Worm (Caenorhabditis elegans) whole organism, late embryonic: ENCODE results near the gene Y75B8A.39.

Source experiments
- C08G9.2 ChIP-seq: sonication (generic microtip); optimal IDR thresholded peaks from 2 replicates; lab custom pipeline; 2016; ENCODE audit warnings: mild to moderate bottlenecking, missing genetic modification characterization, moderate library complexity, missing compliant biosample characterization
- F13H6.1 ChIP-seq: sonication (generic microtip); optimal IDR thresholded peaks from 2 replicates; lab custom pipeline; 2016; ENCODE audit warnings: missing genetic modification characterization, missing compliant biosample characterization
- Y22D7AL.16 ChIP-seq: sonication (generic microtip); optimal IDR thresholded peaks from 2 replicates; lab custom pipeline; 2016; ENCODE audit warnings: missing genetic modification characterization, missing compliant biosample characterization
- che-1 ChIP-seq: sonication (generic microtip); optimal IDR thresholded peaks from 2 replicates; lab custom pipeline; 2016; ENCODE audit warnings: mild to moderate bottlenecking, missing genetic modification characterization, missing compliant biosample characterization
- dmd-4 ChIP-seq: sonication (generic microtip); optimal IDR thresholded peaks from 2 replicates; lab custom pipeline; 2016; ENCODE audit warnings: borderline replicate concordance, missing genetic modification characterization, missing compliant biosample characterization
- elt-2 ChIP-seq: sonication (generic microtip); optimal IDR thresholded peaks from 2 replicates; lab custom pipeline; 2016; ENCODE audit warnings: missing genetic modification reagents, missing genetic modification characterization, missing compliant biosample characterization
- eyg-1 ChIP-seq: sonication (generic microtip); optimal IDR thresholded peaks from 2 replicates; lab custom pipeline; 2016; ENCODE audit warnings: missing genotype, missing genetic modification characterization, missing compliant biosample characterization
- fax-1 ChIP-seq: sonication (generic microtip); optimal IDR thresholded peaks from 2 replicates; lab custom pipeline; 2016; ENCODE audit warnings: missing genotype, missing genetic modification characterization, missing compliant biosample characterization
- fkh-10 ChIP-seq: fragments of 150-350 bp; optimal IDR thresholded peaks from 2 replicates; lab custom pipeline; 2014; ENCODE audit warnings: missing biosample characterization, missing genetic modification reagents, missing genetic modification characterization
- nfya-1 ChIP-seq: sonication (generic microtip); optimal IDR thresholded peaks from 2 replicates; lab custom pipeline; 2017; ENCODE audit warnings: missing genetic modification characterization, mild to moderate bottlenecking, missing compliant biosample characterization, antibody characterized with exemption, moderate library complexity
- pha-4 ChIP-seq: fragments of 150-350 bp; optimal IDR thresholded peaks from 2 replicates; lab custom pipeline; 2018; ENCODE audit warnings: missing biosample characterization, missing genetic modification reagents, missing genetic modification characterization
- pros-1 ChIP-seq: fragments of 150-350 bp; optimal IDR thresholded peaks from 2 replicates; lab custom pipeline; 2014; ENCODE audit warnings: missing biosample characterization, missing genetic modification reagents, missing genetic modification characterization
- ref-2 ChIP-seq: sonication (generic microtip); optimal IDR thresholded peaks from 2 replicates; lab custom pipeline; 2016; ENCODE audit warnings: missing genetic modification characterization, missing compliant biosample characterization

DNA sequence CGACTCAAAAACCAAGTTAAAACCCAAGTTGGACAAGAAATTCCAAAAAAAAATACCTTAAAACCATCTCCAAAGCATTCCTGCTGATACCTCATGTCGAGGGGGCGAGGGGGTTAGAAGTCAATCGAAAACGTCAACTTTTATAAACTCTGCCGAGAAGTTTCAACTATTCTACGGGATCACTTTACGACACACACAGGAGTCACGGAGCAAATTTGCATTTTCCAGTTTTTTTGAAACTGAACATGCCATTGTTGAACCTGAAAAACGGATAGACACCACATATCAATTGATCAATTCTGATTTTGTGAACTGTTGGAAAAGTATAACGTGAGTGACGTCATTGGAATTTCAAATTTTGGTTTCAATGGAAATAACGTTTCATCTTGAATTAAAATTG lies 9.9 kb upstream of the Y75B8A.39 start, which contains the start of gene mrp-8:
- no peak for TF ChIP-seq che-1 (tag; lab: Kevin White, UChicago)
- TF ChIP-seq C08G9.2 (tag; lab: Kevin White, UChicago) = no peak
- TF ChIP-seq Y22D7AL.16 (tag; lab: Kevin White, UChicago) = no peak
- no peak for TF ChIP-seq eyg-1
- no peak for TF ChIP-seq ref-2 (tag; lab: Kevin White, UChicago)
- TF ChIP-seq dmd-4 (tag; lab: Kevin White, UChicago) = no peak
- TF ChIP-seq nfya-1 = no peak
- TF ChIP-seq F13H6.1 (tag; lab: Kevin White, UChicago) = no peak
- no peak for TF ChIP-seq fax-1 (tag; lab: Kevin White, UChicago)
- TF ChIP-seq pros-1 = no peak
- no peak for TF ChIP-seq elt-2 (tag; lab: Kevin White, UChicago)
- TF ChIP-seq fkh-10 (GFP tag; lab: Kevin White, UChicago) = no peak
- no peak for TF ChIP-seq pha-4 (tag; lab: Kevin White, UChicago)
